Worm (Caenorhabditis elegans) whole organism, L4/young adult: Measurements from ENCODE around the gene fbxb-90.

Source experiments
- dao-5 ChIP-seq: sonication (generic microtip); optimal IDR thresholded peaks from 2 replicates; lab custom pipeline; 2016; ENCODE audit warnings: missing genotype, missing genetic modification characterization, moderate library complexity, missing compliant biosample characterization
- him-1 ChIP-seq: sonication (generic microtip); optimal IDR thresholded peaks from 2 replicates; lab custom pipeline; 2016; ENCODE audit warnings: missing genotype, missing genetic modification reagents, missing genetic modification characterization, missing compliant biosample characterization

DNA sequence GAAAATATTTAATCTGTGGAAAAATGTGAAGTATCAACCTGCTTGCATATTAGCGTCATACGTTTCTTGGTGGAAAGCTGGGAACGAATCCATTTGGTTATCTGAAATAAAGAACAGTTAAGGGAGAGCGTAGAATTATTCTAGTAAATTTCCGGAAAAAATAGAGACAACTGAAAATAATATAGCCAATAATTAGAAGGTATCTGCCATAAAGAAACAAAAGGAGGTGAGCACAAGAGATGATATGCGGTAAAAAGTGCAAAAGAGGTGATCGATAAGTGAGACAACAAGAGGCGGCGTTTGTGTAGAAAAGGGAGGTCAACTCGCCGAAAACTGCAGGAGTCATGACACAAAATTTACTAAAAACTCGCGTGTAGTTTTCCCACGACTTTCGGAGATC is 30.8 kb upstream of the fbxb-90 start, which contains the start of gene T24E12.11:
- TF ChIP-seq dao-5 (tag; lab: Kevin White, UChicago): no peak
- TF ChIP-seq him-1: no peak
